Worm (Caenorhabditis elegans): Measurements from ENCODE around the gene mak-1.

mak-1 gene

DNA sequence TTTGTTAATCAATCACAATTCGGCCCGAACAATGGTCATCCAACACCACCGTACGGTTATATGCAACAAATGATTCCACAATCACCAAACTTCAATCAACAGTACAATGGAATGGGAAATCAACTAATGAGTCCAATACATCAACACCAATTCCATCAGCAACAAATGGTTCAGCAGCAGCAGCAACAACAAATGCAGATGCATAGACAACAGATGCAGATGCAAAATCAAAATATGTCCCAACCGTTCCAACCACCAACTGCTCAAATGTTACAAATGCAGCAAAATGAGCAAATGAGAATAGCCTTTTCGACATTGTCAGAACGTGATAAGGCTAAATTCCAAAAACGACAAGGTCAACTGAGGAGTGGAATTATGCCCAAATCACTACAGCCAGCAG lies 32.6 kb downstream of the mak-1 start:
- TF ChIP-seq zag-1 (tag; optimal IDR thresholded peaks at IDR 0.05) (no peak), mdl-1 (tag; optimal IDR thresholded peaks at IDR 0.05) (no peak), skn-1 (tag; optimal IDR thresholded peaks at IDR 0.05) (no peak), egl-27 (tag; optimal IDR thresholded peaks at IDR 0.05) (no peak), nfya-1 (tag; optimal IDR thresholded peaks at IDR 0.05; ENCODE audit: insufficient read depth) (no peak), sea-2 (GFP tag; optimal IDR thresholded peaks at IDR 0.05) (no peak), snpc-4 (tag; optimal IDR thresholded peaks at IDR 0.05) (no peak), hmg-11 (tag; optimal IDR thresholded peaks at IDR 0.05) (no peak), nhr-77 (tag; optimal IDR thresholded peaks at IDR 0.05) (no peak), ama-1 (optimal IDR thresholded peaks at IDR 0.05) (no peak), lin-39 (tag; optimal IDR thresholded peaks at IDR 0.05) (no peak), jun-1 (tag; optimal IDR thresholded peaks at IDR 0.05) (no peak), ztf-4 (tag; optimal IDR thresholded peaks at IDR 0.05) (no peak), ceh-16 (tag; optimal IDR thresholded peaks at IDR 0.05) (no peak), pha-4 (tag; optimal IDR thresholded peaks at IDR 0.05) (no peak), ztf-11 (tag; optimal IDR thresholded peaks at IDR 0.05) (no peak), nhr-28 (tag; optimal IDR thresholded peaks at IDR 0.05) (no peak), mml-1 (tag; optimal IDR thresholded peaks at IDR 0.05) (no peak), elt-2 (tag; optimal IDR thresholded peaks at IDR 0.05) (no peak)

DNA sequence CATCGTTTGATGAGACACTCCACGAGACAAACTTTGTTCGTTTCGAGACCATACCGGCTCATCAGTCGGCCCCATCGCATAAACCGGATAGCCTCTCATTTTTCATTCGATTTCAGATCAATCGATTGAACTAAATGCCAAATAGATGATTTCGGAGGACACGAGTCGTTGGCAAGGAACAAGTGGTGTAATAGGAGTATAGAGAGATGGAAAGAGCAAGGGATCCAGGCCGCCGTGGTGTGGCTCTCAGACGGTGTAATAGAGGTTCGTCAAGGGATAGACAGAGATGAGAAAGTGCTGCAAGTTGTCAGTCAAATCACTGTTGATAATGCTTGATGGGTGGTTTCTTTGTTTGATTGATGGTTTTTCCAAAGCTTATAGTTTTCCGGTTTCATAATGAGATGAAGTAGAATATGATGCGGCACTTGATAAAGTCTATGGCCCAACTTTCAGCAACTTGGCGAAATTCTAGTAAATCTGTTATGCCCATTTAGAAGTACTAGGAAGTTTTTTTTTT lies 39.6 kb downstream of the mak-1 start, which contains the start of gene sgn-1:
Gene sgn-1, minus strand, starts transcription at position 220 of the 517 bp plus-strand sequence.
- TF ChIP-seq daf-12 (tag; optimal IDR thresholded peaks at IDR 0.05) (no peak), pqm-1 (tag; optimal IDR thresholded peaks at IDR 0.05) (no peak), mdl-1 (tag; optimal IDR thresholded peaks at IDR 0.05) (no peak), nhr-23 (tag; optimal IDR thresholded peaks at IDR 0.05) (no peak), lin-15B (tag; optimal IDR thresholded peaks at IDR 0.05) (no peak), fos-1 (tag; optimal IDR thresholded peaks at IDR 0.05) (no peak), skn-1 (tag; optimal IDR thresholded peaks at IDR 0.05) (no peak), fkh-10 (GFP tag; optimal IDR thresholded peaks at IDR 0.05) (no peak), R02D3.7 (tag; optimal IDR thresholded peaks at IDR 0.05) (no peak), nhr-77 (tag; optimal IDR thresholded peaks at IDR 0.05) (no peak), ceh-9 (tag; optimal IDR thresholded peaks at IDR 0.05) (no peak), elt-3 (tag; optimal IDR thresholded peaks at IDR 0.05) (no peak), ztf-4 (tag; optimal IDR thresholded peaks at IDR 0.05) (no peak), snpc-4 (tag; optimal IDR thresholded peaks at IDR 0.05) (no peak), nhr-12 (tag; optimal IDR thresholded peaks at IDR 0.05) (no peak)

DNA sequence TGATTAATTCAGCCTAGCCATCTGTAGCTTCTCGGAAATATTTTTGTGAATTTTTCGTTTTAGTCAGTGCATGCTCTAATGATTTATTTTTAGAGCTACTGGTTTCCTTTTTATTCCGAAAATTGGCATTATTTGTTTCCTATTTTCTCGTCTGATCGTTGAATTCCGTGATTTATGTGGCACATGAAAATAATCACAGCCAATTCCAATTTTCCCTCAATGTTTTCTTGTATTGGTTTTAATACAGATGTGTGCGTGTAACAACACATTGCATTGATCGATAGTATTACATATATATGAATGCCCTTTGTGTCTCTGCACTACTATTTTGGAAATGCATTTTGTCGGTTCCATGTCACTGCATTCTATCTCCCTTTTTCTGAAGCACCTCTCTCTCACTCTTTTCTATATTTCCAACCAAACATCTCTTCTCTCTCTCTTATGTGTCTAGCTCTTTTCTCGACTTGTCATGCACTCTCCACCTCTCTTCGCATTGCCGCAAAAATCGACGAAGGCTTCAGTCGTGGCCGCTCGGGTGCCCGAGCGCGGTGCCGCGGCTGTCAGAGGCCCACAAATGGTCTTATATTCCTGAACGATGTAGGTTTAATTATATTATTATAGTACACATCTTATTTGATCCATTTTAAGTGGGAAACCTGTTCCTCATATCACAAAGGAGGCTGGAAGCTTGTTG lies 40.5 kb downstream of the mak-1 start:
- peak; percentile 81 for TF ChIP-seq nfya-1 (tag; optimal IDR thresholded peaks at IDR 0.05; ENCODE audit: insufficient read depth)
- peak; percentile 57 for TF ChIP-seq hmg-11 (tag; optimal IDR thresholded peaks at IDR 0.05)
- TF ChIP-seq ama-1 (optimal IDR thresholded peaks at IDR 0.05): peak; percentile 94
- TF ChIP-seq pha-4 (tag; optimal IDR thresholded peaks at IDR 0.05): peak; percentile 38
- peak; percentile 13 for TF ChIP-seq nhr-43 (tag; optimal IDR thresholded peaks at IDR 0.05; ENCODE audit: poor library complexity, severe bottlenecking)
- TF ChIP-seq zag-1 (tag; optimal IDR thresholded peaks at IDR 0.05): no peak
- no peak for TF ChIP-seq fkh-10 (GFP tag; optimal IDR thresholded peaks at IDR 0.05)
- peak; percentile 32 for TF ChIP-seq pqm-1 (tag; optimal IDR thresholded peaks at IDR 0.05)
- peak; percentile 9 for TF ChIP-seq ceh-28 (tag; optimal IDR thresholded peaks at IDR 0.05)
- TF ChIP-seq mml-1 (tag; optimal IDR thresholded peaks at IDR 0.05): no peak
- TF ChIP-seq fos-1 (tag; optimal IDR thresholded peaks at IDR 0.05): no peak
- peak; percentile 29 for TF ChIP-seq elt-2 (tag; optimal IDR thresholded peaks at IDR 0.05)
- TF ChIP-seq ZK546.5 (tag; optimal IDR thresholded peaks at IDR 0.05): no peak
- peak; percentile 67 for TF ChIP-seq lin-39 (tag; optimal IDR thresholded peaks at IDR 0.05)

- TF ChIP-seq sea-2 (GFP tag; optimal IDR thresholded peaks at IDR 0.05) (no peak), fos-1 (tag; optimal IDR thresholded peaks at IDR 0.05) (no peak), nhr-11 (tag; optimal IDR thresholded peaks at IDR 0.05) (peak; percentile 1), skn-1 (tag; optimal IDR thresholded peaks at IDR 0.05) (no peak), pha-4 (tag; optimal IDR thresholded peaks at IDR 0.05) (no peak), egl-5 (tag; optimal IDR thresholded peaks at IDR 0.05) (peak; percentile 25), elt-2 (tag; optimal IDR thresholded peaks at IDR 0.05) (no peak), nfya-1 (tag; optimal IDR thresholded peaks at IDR 0.05; ENCODE audit: insufficient read depth) (peak; percentile 55), snpc-4 (tag; optimal IDR thresholded peaks at IDR 0.05) (peak; percentile 38), eor-1 (tag; optimal IDR thresholded peaks at IDR 0.05) (no peak), ceh-16 (tag; optimal IDR thresholded peaks at IDR 0.05) (no peak), hmg-11 (tag; optimal IDR thresholded peaks at IDR 0.05) (peak; percentile 78), elt-1 (tag; optimal IDR thresholded peaks at IDR 0.05) (no peak), mdl-1 (tag; optimal IDR thresholded peaks at IDR 0.05) (no peak), ama-1 (optimal IDR thresholded peaks at IDR 0.05) (peak; percentile 71)
These were observed 42.0 kb downstream of the mak-1 start for ce11 chrII:8785875-8786274.

All from whole organism, L3 larva.